Worm (Caenorhabditis elegans): ENCODE data around the gene srx-137.

- TF ChIP-seq hnd-1 (tag; optimal IDR thresholded peaks at IDR 0.05) (no peak), flt-1 (GFP tag; IDR thresholded peaks at IDR 0.05) (no peak), scrt-1 (GFP tag; IDR thresholded peaks at IDR 0.05) (no peak), pes-1 (GFP tag; IDR thresholded peaks at IDR 0.05) (no peak), B0310.2 (tag; optimal IDR thresholded peaks at IDR 0.05) (no peak)
Measured at ce11 chrV:13892457-13893375, 30.1 kb downstream of the srx-137 start, which contains the start of gene sptl-3.
